Fruit fly (Drosophila melanogaster): Measurements from ENCODE around the gene CG31862.

- TF ChIP-seq Snoo (tag; optimal IDR thresholded peaks at IDR 0.05) (no peak), CG17806 (tag; optimal IDR thresholded peaks at IDR 0.05) (no peak), EcR (GFP tag; optimal IDR thresholded peaks at IDR 0.05) (no peak), CG34367 (tag; optimal IDR thresholded peaks at IDR 0.05) (no peak), CG15710 (tag; optimal IDR thresholded peaks at IDR 0.05) (no peak), CG12605 (GFP tag; IDR thresholded peaks at IDR 0.05) (no peak), CG32121 (GFP tag; IDR thresholded peaks at IDR 0.05) (peak; percentile 64), CG10348 (GFP tag; IDR thresholded peaks at IDR 0.05) (no peak), gl (tag; optimal IDR thresholded peaks at IDR 0.05) (no peak), Pif1B (GFP tag; optimal IDR thresholded peaks at IDR 0.05) (no peak), CG14655 (GFP tag; optimal IDR thresholded peaks at IDR 0.05) (peak; percentile 24), CG9948 (tag; optimal IDR thresholded peaks at IDR 0.05) (no peak)
Observed at dm6 chr2L:12364090-12364489, 25.4 kb downstream of the CG31862 start.

Measured in whole organism, pupa.